Worm (Caenorhabditis elegans) whole organism, L1 larva: ENCODE data around the gene nlp-36.
A peak's percentile ranks its signal among the peaks of the same experiment; 100 is the strongest.

Experiments
- F16B12.6 ChIP-seq: fragments of 150-350 bp; optimal IDR thresholded peaks from 2 replicates; lab custom pipeline; 2014; ENCODE audit warnings: missing biosample characterization, missing genetic modification characterization
- Y116A8C.19 ChIP-seq: sonication (generic microtip); optimal IDR thresholded peaks from 2 replicates; lab custom pipeline; 2016; ENCODE audit warnings: missing compliant biosample characterization, missing genetic modification characterization, borderline replicate concordance
- aha-1 ChIP-seq: fragments of 150-350 bp; optimal IDR thresholded peaks from 2 replicates; lab custom pipeline; 2014; ENCODE audit warnings: missing biosample characterization, missing genetic modification characterization
- ama-1 ChIP-seq: fragments of 150-350 bp; optimal IDR thresholded peaks from 2 replicates; lab custom pipeline; 2014
- blmp-1 ChIP-seq: fragments of 150-350 bp; optimal IDR thresholded peaks from 2 replicates; lab custom pipeline; 2014; ENCODE audit warnings: missing biosample characterization, missing genetic modification characterization
- ceh-8 ChIP-seq: fragments of 200-800 bp; sonication (Bioruptor generic); optimal IDR thresholded peaks from 2 replicates; lab custom pipeline; 2018; ENCODE audit warnings: mild to moderate bottlenecking, missing genetic modification characterization, moderate library complexity, missing compliant biosample characterization
- dpl-1 ChIP-seq, 3 experiments: fragments of 150-350 bp in 2 of 3; sonication (generic microtip) in 1 of 3; optimal IDR thresholded peaks; 2 replicates each; lab custom pipeline; 2014 to 2017; ENCODE audit warnings: missing biosample characterization in 3 of 3, missing genetic modification characterization in 3 of 3, missing genetic modification reagents in 3 of 3
- dsc-1 ChIP-seq: sonication (generic microtip); optimal IDR thresholded peaks from 2 replicates; lab custom pipeline; 2016; ENCODE audit warnings: mild to moderate bottlenecking, missing genetic modification characterization, missing compliant biosample characterization
- efl-1 ChIP-seq, 4 experiments: fragments of 150-350 bp; optimal IDR thresholded peaks in 3 of 4; peaks in 1 of 4; 1 replicate in 1 of 4; 2 replicates in 3 of 4; lab custom pipeline; 2014; ENCODE audit warnings: missing biosample characterization in 2 of 4, missing genetic modification characterization in 2 of 4, missing genetic modification reagents in 2 of 4
- efl-3 ChIP-seq: fragments of 200-800 bp; sonication (Bioruptor generic); optimal IDR thresholded peaks from 2 replicates; lab custom pipeline; 2018; ENCODE audit warnings: mild to moderate bottlenecking, missing genetic modification characterization, missing compliant biosample characterization
- egl-27 ChIP-seq, 2 experiments: fragments of 150-350 bp in 1 of 2; sonication (generic microtip); optimal IDR thresholded peaks; 3 replicates each; lab custom pipeline; 2017 to 2018; ENCODE audit warnings: missing biosample characterization in 2 of 2, missing genetic modification characterization in 2 of 2, missing genetic modification reagents in 2 of 2
- elt-3 ChIP-seq, 6 experiments: fragments of 150-350 bp in 1 of 6; sonication (generic microtip); optimal IDR thresholded peaks; 2 replicates each; lab custom pipeline; 2017 to 2018; ENCODE audit warnings: missing biosample characterization in 6 of 6, missing genetic modification characterization in 6 of 6, inconsistent platforms in 1 of 6
- ets-5 ChIP-seq: fragments of 200-800 bp; sonication (Bioruptor generic); IDR thresholded peaks from 2 replicates; pipeline ENCODE4 v1.3.6; 2022; ENCODE audit warnings: missing genetic modification characterization, missing compliant biosample characterization
- fkh-10 ChIP-seq: sonication (generic microtip); optimal IDR thresholded peaks from 2 replicates; lab custom pipeline; 2017; ENCODE audit warnings: missing biosample characterization, missing genetic modification reagents, missing genetic modification characterization
- fkh-4 ChIP-seq: sonication (generic microtip); optimal IDR thresholded peaks from 2 replicates; lab custom pipeline; 2016; ENCODE audit warnings: missing compliant biosample characterization, missing genetic modification characterization, borderline replicate concordance
- fos-1 ChIP-seq: fragments of 150-350 bp; optimal IDR thresholded peaks from 2 replicates; lab custom pipeline; 2014; ENCODE audit warnings: missing biosample characterization, missing genetic modification characterization
- hlh-17 ChIP-seq: fragments of 200-800 bp; sonication (Bioruptor generic); optimal IDR thresholded peaks from 2 replicates; lab custom pipeline; 2018; ENCODE audit warnings: missing genetic modification characterization, mild to moderate bottlenecking, missing compliant biosample characterization, moderate library complexity, borderline replicate concordance
- irx-1 ChIP-seq: sonication (generic microtip); optimal IDR thresholded peaks from 2 replicates; lab custom pipeline; 2016; ENCODE audit warnings: missing genetic modification characterization, missing compliant biosample characterization
- jun-1 ChIP-seq: fragments of 150-350 bp; optimal IDR thresholded peaks from 2 replicates; lab custom pipeline; 2014; ENCODE audit warnings: missing biosample characterization, missing genetic modification reagents, missing genetic modification characterization
- lin-14 ChIP-seq: fragments of 200-800 bp; sonication (Bioruptor generic); optimal IDR thresholded peaks from 2 replicates; lab custom pipeline; 2018; ENCODE audit warnings: mild to moderate bottlenecking, missing genetic modification characterization, moderate library complexity, missing compliant biosample characterization
- lin-15B ChIP-seq: fragments of 150-350 bp; sonication (generic microtip); optimal IDR thresholded peaks from 3 replicates; lab custom pipeline; 2014; ENCODE audit warnings: missing biosample characterization, missing genetic modification characterization
- lin-39 ChIP-seq: fragments of 150-350 bp; optimal IDR thresholded peaks from 2 replicates; lab custom pipeline; 2014; ENCODE audit warnings: missing biosample characterization, missing genetic modification reagents, missing genetic modification characterization
- lir-3 ChIP-seq: sonication (generic microtip); optimal IDR thresholded peaks from 2 replicates; lab custom pipeline; 2016; ENCODE audit warnings: mild to moderate bottlenecking, missing genetic modification characterization, moderate library complexity, missing compliant biosample characterization; ENCODE audit not compliant: poor library complexity
- mab-9 ChIP-seq: fragments of 200-800 bp; sonication (Bioruptor generic); IDR thresholded peaks from 2 replicates; pipeline ENCODE4 v1.3.6; 2022; ENCODE audit warnings: missing genetic modification reagents, missing genetic modification characterization, missing compliant biosample characterization
- mdl-1 ChIP-seq, 2 experiments: fragments of 150-350 bp; optimal IDR thresholded peaks; 2 replicates each; lab custom pipeline; 2014 to 2017; ENCODE audit warnings: missing biosample characterization in 2 of 2, missing genetic modification characterization in 2 of 2, inconsistent platforms in 1 of 2
- mep-1 ChIP-seq: fragments of 150-350 bp; optimal IDR thresholded peaks from 2 replicates; lab custom pipeline; 2014; ENCODE audit warnings: missing biosample characterization, missing genetic modification characterization
- nhr-11 ChIP-seq: fragments of 150-350 bp; optimal IDR thresholded peaks from 2 replicates; lab custom pipeline; 2014; ENCODE audit warnings: missing biosample characterization, missing genetic modification characterization
- nhr-19 ChIP-seq: fragments of 200-800 bp; sonication (Bioruptor generic); conservative IDR thresholded peaks from 2 replicates; pipeline ENCODE4 v1.3.6; 2022; ENCODE audit warnings: missing genetic modification characterization, missing compliant biosample characterization
- nhr-20 ChIP-seq: sonication (generic microtip); optimal IDR thresholded peaks from 2 replicates; lab custom pipeline; 2016; ENCODE audit warnings: mild to moderate bottlenecking, missing genetic modification characterization, missing compliant biosample characterization
- nhr-237 ChIP-seq: fragments of 150-350 bp; optimal IDR thresholded peaks from 2 replicates; lab custom pipeline; 2014; ENCODE audit warnings: missing biosample characterization, missing genetic modification characterization
- nhr-28 ChIP-seq: fragments of 150-350 bp; optimal IDR thresholded peaks from 2 replicates; lab custom pipeline; 2014; ENCODE audit warnings: missing biosample characterization, missing genetic modification characterization
- nhr-47 ChIP-seq: sonication (generic microtip); optimal IDR thresholded peaks from 2 replicates; lab custom pipeline; 2016; ENCODE audit warnings: mild to moderate bottlenecking, missing genetic modification characterization, moderate library complexity, missing compliant biosample characterization
- nhr-71 ChIP-seq: sonication (generic microtip); optimal IDR thresholded peaks from 2 replicates; lab custom pipeline; 2016; ENCODE audit warnings: mild to moderate bottlenecking, missing genetic modification characterization, moderate library complexity, missing compliant biosample characterization
- nhr-76 ChIP-seq: sonication (generic microtip); optimal IDR thresholded peaks from 2 replicates; lab custom pipeline; 2017; ENCODE audit warnings: missing biosample characterization, missing genetic modification characterization
- nhr-77 ChIP-seq: fragments of 150-350 bp; optimal IDR thresholded peaks from 2 replicates; lab custom pipeline; 2014; ENCODE audit warnings: missing biosample characterization, missing genetic modification characterization
- nhr-84 ChIP-seq: sonication (generic microtip); optimal IDR thresholded peaks from 2 replicates; lab custom pipeline; 2017; ENCODE audit warnings: missing biosample characterization, missing genetic modification characterization
- nhr-90 ChIP-seq: sonication (generic microtip); optimal IDR thresholded peaks from 2 replicates; lab custom pipeline; 2016; ENCODE audit warnings: mild to moderate bottlenecking, missing genetic modification characterization, missing compliant biosample characterization; ENCODE audit not compliant: poor library complexity
- pag-3 ChIP-seq: sonication (generic microtip); optimal IDR thresholded peaks from 2 replicates; lab custom pipeline; 2017; ENCODE audit warnings: missing genetic modification characterization, mild to moderate bottlenecking, missing compliant biosample characterization, antibody characterized with exemption, borderline replicate concordance; ENCODE audit not compliant: insufficient read depth
- pax-3 ChIP-seq: fragments of 200-800 bp; sonication (Bioruptor generic); optimal IDR thresholded peaks from 2 replicates; lab custom pipeline; 2018; ENCODE audit warnings: mild to moderate bottlenecking, missing genetic modification characterization, moderate library complexity, missing compliant biosample characterization
- rnt-1 ChIP-seq: sonication (generic microtip); optimal IDR thresholded peaks from 2 replicates; lab custom pipeline; 2016; ENCODE audit warnings: mild to moderate bottlenecking, missing genetic modification characterization, moderate library complexity, missing compliant biosample characterization
- snpc-4 ChIP-seq: fragments of 150-350 bp; optimal IDR thresholded peaks from 2 replicates; lab custom pipeline; 2014; ENCODE audit warnings: missing biosample characterization, missing genetic modification characterization
- snu-23 ChIP-seq: sonication (generic microtip); optimal IDR thresholded peaks from 2 replicates; lab custom pipeline; 2016; ENCODE audit warnings: missing genetic modification characterization, missing compliant biosample characterization
- sox-4 ChIP-seq: sonication (generic microtip); optimal IDR thresholded peaks from 2 replicates; lab custom pipeline; 2016; ENCODE audit warnings: missing genetic modification characterization, missing compliant biosample characterization
- sptf-1 ChIP-seq: fragments of 150-350 bp; optimal IDR thresholded peaks from 2 replicates; lab custom pipeline; 2014; ENCODE audit warnings: missing biosample characterization, missing genetic modification characterization
- tbx-2 ChIP-seq: sonication (generic microtip); optimal IDR thresholded peaks from 2 replicates; lab custom pipeline; 2016; ENCODE audit warnings: missing genetic modification characterization, missing compliant biosample characterization
- tlp-1 ChIP-seq: fragments of 150-350 bp; optimal IDR thresholded peaks from 2 replicates; lab custom pipeline; 2014; ENCODE audit warnings: missing biosample characterization, missing genetic modification characterization
- unc-30 ChIP-seq: sonication (generic microtip); optimal IDR thresholded peaks from 2 replicates; lab custom pipeline; 2017; ENCODE audit warnings: missing biosample characterization, missing genetic modification characterization
- unc-62 ChIP-seq: fragments of 150-350 bp; optimal IDR thresholded peaks from 2 replicates; lab custom pipeline; 2014; ENCODE audit warnings: missing biosample characterization, missing genetic modification reagents, missing genetic modification characterization
- unc-98 ChIP-seq: fragments of 200-800 bp; sonication (Bioruptor generic); IDR thresholded peaks from 2 replicates; pipeline ENCODE4 v1.3.6; 2022; ENCODE audit warnings: missing genetic modification characterization, missing compliant biosample characterization
- vab-15 ChIP-seq: sonication (generic microtip); optimal IDR thresholded peaks from 2 replicates; lab custom pipeline; 2017; ENCODE audit warnings: missing genotype, mild to moderate bottlenecking, missing genetic modification characterization, missing compliant biosample characterization
- xbp-1 ChIP-seq: sonication (generic microtip); optimal IDR thresholded peaks from 2 replicates; lab custom pipeline; 2016; ENCODE audit warnings: missing genetic modification characterization, missing compliant biosample characterization
- zag-1 ChIP-seq: fragments of 150-350 bp; optimal IDR thresholded peaks from 2 replicates; lab custom pipeline; 2014; ENCODE audit warnings: missing biosample characterization, missing genetic modification characterization
- zip-4 ChIP-seq: fragments of 200-800 bp; sonication (Bioruptor generic); optimal IDR thresholded peaks from 2 replicates; lab custom pipeline; 2018; ENCODE audit warnings: mild to moderate bottlenecking, missing genetic modification characterization, moderate library complexity, missing compliant biosample characterization

The nlp-36 gene

DNA sequence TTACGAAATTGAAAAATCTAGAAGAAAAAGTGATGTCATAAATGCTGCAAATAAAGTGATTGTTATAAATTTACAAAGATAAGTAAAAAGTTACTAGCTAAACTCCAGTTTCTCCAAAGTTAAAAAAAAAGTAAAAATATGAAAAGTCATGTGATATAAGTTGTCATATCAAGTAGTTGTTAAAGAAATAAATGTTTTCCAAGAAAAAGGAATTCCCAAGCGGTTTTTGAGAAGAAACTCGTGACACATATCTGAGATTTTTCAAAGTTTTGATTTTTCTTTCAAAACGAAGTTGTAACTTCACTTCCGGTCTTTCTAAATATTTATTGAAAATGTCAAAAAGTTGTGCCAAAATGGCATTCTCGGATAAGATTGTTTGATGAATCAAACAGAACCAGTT lies 12.5 kb downstream of the nlp-36 start (continued):
- TF ChIP-seq vab-15 (tag; lab: Kevin White, UChicago) (no peak), fos-1 (tag; lab: Kevin White, UChicago) (no peak), rnt-1 (tag; lab: Kevin White, UChicago) (no peak), nhr-90 (tag; lab: Kevin White, UChicago) (no peak), Y116A8C.19 (tag; lab: Kevin White, UChicago) (no peak), F16B12.6 (tag; lab: Kevin White, UChicago) (no peak), ets-5 (GFP tag; lab: Robert Waterston, UW) (no peak), efl-3 (GFP tag; lab: Kevin White, UChicago) (no peak), nhr-20 (tag; lab: Kevin White, UChicago) (no peak), fkh-4 (tag; lab: Kevin White, UChicago) (no peak), unc-62 (GFP tag; lab: Kevin White, UChicago) (no peak), tbx-2 (tag; lab: Kevin White, UChicago) (no peak), snu-23 (GFP tag; lab: Kevin White, UChicago) (no peak), nhr-84 (tag; lab: Kevin White, UChicago) (no peak), egl-27 (tag; optimal IDR thresholded peaks at IDR 0.05; lab: Kevin White, UChicago) (no peak), mdl-1 (tag; optimal IDR thresholded peaks at IDR 0.05; lab: Kevin White, UChicago) (no peak), jun-1 (tag; lab: Kevin White, UChicago) (no peak), dsc-1 (tag; lab: Kevin White, UChicago) (no peak), pag-3 (no peak), unc-98 (GFP tag; lab: Robert Waterston, UW) (no peak), nhr-237 (no peak), ama-1 (lab: Kevin White, UChicago) (no peak), elt-3 (tag; optimal IDR thresholded peaks at IDR 0.05; lab: Kevin White, UChicago) (no peak), zag-1 (tag; lab: Kevin White, UChicago) (no peak), nhr-76 (tag; lab: Kevin White, UChicago) (no peak), irx-1 (tag; lab: Kevin White, UChicago) (no peak), mep-1 (tag; lab: Kevin White, UChicago) (no peak), mab-9 (GFP tag; lab: Robert Waterston, UW) (no peak), hlh-17 (GFP tag; lab: Kevin White, UChicago) (no peak), nhr-47 (peak; percentile 21), pax-3 (tag; lab: Kevin White, UChicago) (no peak), aha-1 (no peak), efl-1 (optimal IDR thresholded peaks at IDR 0.05; lab: Kevin White, UChicago) (no peak), efl-1 (GFP tag; optimal IDR thresholded peaks at IDR 0.05 in 1 of 2; lab: Kevin White, UChicago) (no peak), nhr-28 (tag; lab: Kevin White, UChicago) (no peak), nhr-77 (tag; lab: Kevin White, UChicago) (no peak), nhr-71 (tag; lab: Kevin White, UChicago) (peak; percentile 56), unc-30 (no peak), nhr-19 (GFP tag; lab: Robert Waterston, UW) (peak; percentile 8; the same call in 1 of the 2 replicates), fkh-10 (GFP tag; lab: Kevin White, UChicago) (no peak), snpc-4 (tag; lab: Kevin White, UChicago) (no peak), nhr-11 (tag; lab: Kevin White, UChicago) (no peak), sox-4 (tag; lab: Kevin White, UChicago) (no peak), lin-15B (tag; lab: Kevin White, UChicago) (no peak), zip-4 (GFP tag; lab: Kevin White, UChicago) (no peak), tlp-1 (tag; lab: Kevin White, UChicago) (no peak), sptf-1 (tag; lab: Kevin White, UChicago) (no peak), lin-14 (GFP tag; lab: Kevin White, UChicago) (peak; percentile 59), blmp-1 (tag; lab: Kevin White, UChicago) (no peak), ceh-8 (GFP tag; lab: Kevin White, UChicago) (no peak), lin-39 (tag; lab: Kevin White, UChicago) (peak; percentile 52), dpl-1 (GFP tag; optimal IDR thresholded peaks at IDR 0.05; lab: Kevin White, UChicago) (no peak), lir-3 (tag; lab: Kevin White, UChicago) (no peak), xbp-1 (tag; lab: Kevin White, UChicago) (no peak)
